Worm (Caenorhabditis elegans): ENCODE data around the gene T05A12.4.

T05A12.4 gene

DNA sequence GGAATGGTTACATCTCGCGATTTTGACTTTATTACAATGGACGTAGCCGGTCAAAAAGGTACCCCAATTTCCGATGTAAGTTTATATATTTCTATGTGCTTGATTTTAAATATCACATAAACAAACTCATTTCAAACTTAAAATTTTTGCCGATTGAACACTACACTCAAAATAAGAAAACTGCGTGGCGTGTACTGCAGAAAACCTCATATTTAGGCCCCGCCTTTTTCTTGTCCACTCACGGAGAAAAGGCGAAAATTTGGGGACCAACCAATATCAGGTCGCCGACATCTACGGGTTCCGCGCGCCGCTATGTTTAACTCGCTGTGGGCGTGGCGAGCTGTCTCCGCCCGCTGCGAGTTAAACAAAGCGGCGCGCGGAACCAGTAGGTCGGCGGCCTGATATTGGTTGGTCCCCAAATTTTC is 26.4 kb downstream of the T05A12.4 start:
- TF ChIP-seq Y95B8A.8 (GFP tag; IDR thresholded peaks at IDR 0.05) (0 out of 2 replicates have a peak, but pooled peaks have one; percentile 28), snpc-4 (GFP tag; optimal IDR thresholded peaks at IDR 0.05) (peak; percentile 86), snpc-4 (tag; optimal IDR thresholded peaks at IDR 0.05) (peak in 3 of 4 experiments; percentile 91 to 94 (median 94)), F49E8.2 (tag; optimal IDR thresholded peaks at IDR 0.05; ENCODE audit: insufficient read depth) (peak; percentile 2), hmg-1.2 (GFP tag; IDR thresholded peaks at IDR 0.05) (peak; percentile 89), snpc-1.1 (tag; optimal IDR thresholded peaks at IDR 0.05; ENCODE audit: insufficient read depth) (peak; percentile 88), dox-1 (GFP tag; IDR thresholded peaks at IDR 0.05) (peak; percentile 64), Y53G8AR.9 (GFP tag; conservative IDR thresholded peaks at IDR 0.05) (peak; percentile 58; the same call in 1 of the 2 replicates), snpc-3.4 (tag; optimal IDR thresholded peaks at IDR 0.05) (peak; percentile 33), C17E4.6 (GFP tag; IDR thresholded peaks at IDR 0.05) (peak; percentile 40; the same call in 1 of the 2 replicates), egrh-3 (GFP tag; IDR thresholded peaks at IDR 0.05) (0 out of 2 replicates have a peak, but pooled peaks have one; percentile 28), mcd-1 (GFP tag; IDR thresholded peaks at IDR 0.05) (peak; percentile 57), attf-6 (GFP tag; IDR thresholded peaks at IDR 0.05) (peak; percentile 77), pbrm-1 (GFP tag; IDR thresholded peaks at IDR 0.05) (peak; percentile 80), madf-6 (GFP tag; IDR thresholded peaks at IDR 0.05) (peak; percentile 71), D2030.7 (GFP tag; IDR thresholded peaks at IDR 0.05) (peak; percentile 76), ekl-4 (GFP tag; IDR thresholded peaks at IDR 0.05) (peak; percentile 63), lin-26 (GFP tag; IDR thresholded peaks at IDR 0.05) (0 out of 2 replicates have a peak, but pooled peaks have one; percentile 16), ceh-100 (GFP tag; IDR thresholded peaks at IDR 0.05) (peak; percentile 59; the same call in 1 of the 2 replicates), madf-8 (GFP tag; conservative IDR thresholded peaks at IDR 0.05) (0 out of 2 replicates have a peak, but pooled peaks have one; percentile 15), F33H1.4 (GFP tag; IDR thresholded peaks at IDR 0.05) (peak; percentile 58), ztf-18 (tag; optimal IDR thresholded peaks at IDR 0.05) (peak; percentile 20)

DNA sequence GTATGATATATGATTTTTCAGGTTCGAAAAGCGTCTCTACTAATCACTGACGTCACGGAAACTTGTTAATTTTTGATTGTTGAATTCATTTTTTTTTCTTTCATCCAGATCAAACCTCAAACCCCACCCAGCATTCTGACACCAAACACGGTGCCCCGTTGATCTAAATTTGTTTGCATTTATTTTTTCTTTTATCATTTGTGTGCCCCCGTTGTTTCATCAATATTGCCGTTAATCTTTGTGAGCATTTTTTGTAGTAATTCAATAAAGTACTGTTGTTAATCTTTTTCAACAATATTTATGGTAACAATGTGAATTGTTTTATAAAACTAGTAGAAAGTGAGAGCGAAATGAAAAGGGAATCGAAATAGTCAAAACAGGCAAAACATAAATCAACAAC is 29.1 kb downstream of the T05A12.4 start:
- TF ChIP-seq snpc-1.1 (tag; optimal IDR thresholded peaks at IDR 0.05; ENCODE audit: insufficient read depth) (peak; percentile 47), hmg-1.2 (GFP tag; IDR thresholded peaks at IDR 0.05) (peak; percentile 28; the same call in 1 of the 2 replicates), F49E8.2 (tag; optimal IDR thresholded peaks at IDR 0.05; ENCODE audit: insufficient read depth) (peak; percentile 4), lin-26 (GFP tag; IDR thresholded peaks at IDR 0.05) (0 out of 2 replicates have a peak, but pooled peaks have one; percentile 49), snpc-4 (GFP tag; optimal IDR thresholded peaks at IDR 0.05) (no peak), snpc-4 (tag; optimal IDR thresholded peaks at IDR 0.05) (peak in 2 of 4 experiments; percentile 35 to 56), Y53G8AR.9 (GFP tag; conservative IDR thresholded peaks at IDR 0.05) (0 out of 2 replicates have a peak, but pooled peaks have one; percentile 57), ama-1 (optimal IDR thresholded peaks at IDR 0.05) (no peak), ama-1 (GFP tag; optimal IDR thresholded peaks at IDR 0.05) (peak in 1 of 2 experiments; percentile 32), egrh-3 (GFP tag; IDR thresholded peaks at IDR 0.05) (no peak), nhr-179 (tag; optimal IDR thresholded peaks at IDR 0.05) (no peak), hrde-1 (tag; optimal IDR thresholded peaks at IDR 0.05; ENCODE audit: borderline replicate concordance) (peak; percentile 25), nhr-27 (tag; optimal IDR thresholded peaks at IDR 0.05) (no peak), zfh-2 (GFP tag; conservative IDR thresholded peaks at IDR 0.05) (no peak), madf-3 (GFP tag; IDR thresholded peaks at IDR 0.05) (0 out of 2 replicates have a peak, but pooled peaks have one; percentile 55), let-607 (tag; optimal IDR thresholded peaks at IDR 0.05) (no peak), dox-1 (GFP tag; IDR thresholded peaks at IDR 0.05) (no peak), Y56A3A.18 (GFP tag; IDR thresholded peaks at IDR 0.05) (peak; percentile 70; the same call in 1 of the 2 replicates), him-1 (tag; optimal IDR thresholded peaks at IDR 0.05) (peak; percentile 64), fkh-3 (tag; optimal IDR thresholded peaks at IDR 0.05) (no peak), cebp-1 (GFP tag; IDR thresholded peaks at IDR 0.05) (no peak), cebp-1 (tag; optimal IDR thresholded peaks at IDR 0.05) (peak; percentile 5), F33H1.4 (GFP tag; IDR thresholded peaks at IDR 0.05) (0 out of 2 replicates have a peak, but pooled peaks have one; percentile 20)

Measured in whole organism, young adult.